Worm (Caenorhabditis elegans) whole organism, L4/young adult: Measurements from ENCODE around the gene tbb-1.
A peak's percentile ranks its signal among the peaks of the same experiment; 100 is the strongest.

Source experiments
- W03F9.2 ChIP-seq: fragments of 150-350 bp; optimal IDR thresholded peaks from 2 replicates; lab custom pipeline; 2014; ENCODE audit warnings: missing biosample characterization, missing genetic modification characterization
- dao-5 ChIP-seq: sonication (generic microtip); optimal IDR thresholded peaks from 2 replicates; lab custom pipeline; 2016; ENCODE audit warnings: missing genotype, missing genetic modification characterization, moderate library complexity, missing compliant biosample characterization
- him-1 ChIP-seq: sonication (generic microtip); optimal IDR thresholded peaks from 2 replicates; lab custom pipeline; 2016; ENCODE audit warnings: missing genotype, missing genetic modification reagents, missing genetic modification characterization, missing compliant biosample characterization

DNA sequence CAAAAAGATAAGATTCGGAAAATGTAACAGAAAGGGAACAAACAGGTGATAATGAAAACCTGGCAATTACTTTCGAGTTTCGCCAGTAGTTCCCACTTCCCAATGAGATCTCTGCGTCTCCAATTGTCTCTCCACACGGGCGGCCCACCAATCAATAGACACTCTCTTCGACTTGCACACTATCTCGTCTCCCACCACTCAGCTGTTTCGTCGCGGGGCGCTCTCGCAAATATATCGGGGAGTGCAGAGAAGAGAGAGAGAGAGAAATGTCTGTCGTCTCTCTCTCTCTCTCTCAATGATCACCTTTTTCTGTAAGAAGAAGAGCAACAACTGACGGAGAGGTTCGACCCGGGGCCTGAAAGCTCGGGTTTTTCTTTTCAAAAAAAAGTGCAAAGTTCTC is 22.1 kb downstream of the tbb-1 start:
- TF ChIP-seq him-1 (peak; percentile 20), W03F9.2 (tag; lab: Kevin White, UChicago) (peak; percentile 17), dao-5 (tag; lab: Kevin White, UChicago) (no peak)
